Worm (Caenorhabditis elegans) whole organism, young adult: ENCODE data around the gene str-233.

Experiments
- B0261.1 ChIP-seq: sonication (generic microtip); optimal IDR thresholded peaks from 2 replicates; lab custom pipeline; 2016; ENCODE audit warnings: mild to moderate bottlenecking, missing genetic modification characterization, moderate library complexity, missing compliant biosample characterization
- F57C9.4 ChIP-seq: sonication (generic microtip); optimal IDR thresholded peaks from 2 replicates; lab custom pipeline; 2017; ENCODE audit warnings: mild to moderate bottlenecking, missing genetic modification characterization, missing compliant biosample characterization
- T07F8.4 ChIP-seq: sonication (generic microtip); optimal IDR thresholded peaks from 2 replicates; lab custom pipeline; 2016; ENCODE audit warnings: mild to moderate bottlenecking, missing genetic modification characterization, moderate library complexity, missing compliant biosample characterization
- Y53G8AR.9 ChIP-seq: fragments of 200-800 bp; sonication (Bioruptor generic); conservative IDR thresholded peaks from 2 replicates; pipeline ENCODE4 v1.3.6; 2022; ENCODE audit warnings: missing genetic modification reagents, missing genetic modification characterization, missing compliant biosample characterization
- Y67H2A.10 ChIP-seq: fragments of 200-800 bp; sonication (Bioruptor generic); conservative IDR thresholded peaks from 2 replicates; pipeline ENCODE4 v1.3.6; 2022; ENCODE audit warnings: missing genetic modification reagents, missing genetic modification characterization, missing compliant biosample characterization
- Y95B8A.8 ChIP-seq: fragments of 200-800 bp; sonication (Bioruptor generic); IDR thresholded peaks from 2 replicates; pipeline ENCODE4 v1.3.6; 2022; ENCODE audit warnings: missing genetic modification reagents, missing genetic modification characterization, missing compliant biosample characterization
- dpl-1 ChIP-seq: fragments of 150-350 bp; optimal IDR thresholded peaks from 2 replicates; lab custom pipeline; 2014; ENCODE audit warnings: missing biosample characterization, missing genetic modification reagents, missing genetic modification characterization
- gei-17 ChIP-seq: fragments of 200-800 bp; sonication (Bioruptor generic); optimal IDR thresholded peaks from 2 replicates; lab custom pipeline; 2018; ENCODE audit warnings: mild to moderate bottlenecking, missing genetic modification characterization, missing compliant biosample characterization
- him-1 ChIP-seq: sonication (generic microtip); optimal IDR thresholded peaks from 2 replicates; lab custom pipeline; 2016; ENCODE audit warnings: missing genotype, missing genetic modification reagents, missing genetic modification characterization, missing compliant biosample characterization
- hmg-1.2 ChIP-seq: fragments of 200-800 bp; sonication (Bioruptor generic); IDR thresholded peaks from 2 replicates; pipeline ENCODE4 v1.3.6; 2022; ENCODE audit warnings: missing genetic modification reagents, missing genetic modification characterization, missing compliant biosample characterization
- lin-35 ChIP-seq, 3 experiments: fragments of 150-350 bp in 2 of 3; sonication (generic microtip) in 1 of 3; optimal IDR thresholded peaks; 2 replicates each; lab custom pipeline; 2014 to 2018; ENCODE audit warnings: missing biosample characterization in 3 of 3, missing genetic modification characterization in 3 of 3, missing genetic modification reagents in 3 of 3
- sea-2 ChIP-seq: fragments of 200-800 bp; sonication (Bioruptor generic); IDR thresholded peaks from 2 replicates; pipeline ENCODE4 v1.3.6; 2022; ENCODE audit warnings: missing genetic modification characterization, missing compliant biosample characterization
- unc-130 ChIP-seq: sonication (generic microtip); optimal IDR thresholded peaks from 2 replicates; lab custom pipeline; 2016; ENCODE audit warnings: missing genetic modification reagents, missing genetic modification characterization, missing compliant biosample characterization

- TF ChIP-seq B0261.1 (tag; lab: Kevin White, UChicago) (no peak), gei-17 (GFP tag; lab: Kevin White, UChicago) (no peak), Y53G8AR.9 (no peak), sea-2 (GFP tag; lab: Robert Waterston, UW) (no peak), hmg-1.2 (no peak), unc-130 (no peak), him-1 (no peak), Y95B8A.8 (GFP tag; lab: Robert Waterston, UW) (no peak), Y67H2A.10 (GFP tag; lab: Robert Waterston, UW) (no peak), dpl-1 (GFP tag; lab: Kevin White, UChicago) (no peak), lin-35 (GFP tag; optimal IDR thresholded peaks at IDR 0.05; lab: Kevin White, UChicago) (no peak), F57C9.4 (tag; lab: Kevin White, UChicago) (no peak), T07F8.4 (tag; lab: Kevin White, UChicago) (no peak)
Observed at ce11 chrV:16049177-16049576, 39.7 kb upstream of the str-233 start, which contains the start of gene best-12.
